Fruit fly (Drosophila melanogaster) whole organism, embryonic: Measurements from ENCODE around the gene Schip1.

Source experiments
- CG10267 ChIP-seq: fragments of 200-800 bp; sonication (Bioruptor generic); optimal IDR thresholded peaks from 2 replicates; lab custom pipeline; 2018; ENCODE audit warnings: missing biosample characterization, mild to moderate bottlenecking, missing genetic modification characterization, moderate library complexity
- CG1233 ChIP-seq: fragments of 200-800 bp; sonication (Bioruptor generic); optimal IDR thresholded peaks from 4 replicates; lab custom pipeline; 2018; ENCODE audit warnings: missing biosample characterization, mild to moderate bottlenecking, missing genetic modification characterization
- CG1529 ChIP-seq: fragments of 200-800 bp; sonication (Bioruptor generic); optimal IDR thresholded peaks from 3 replicates; lab custom pipeline; 2018; ENCODE audit warnings: missing biosample characterization, missing genetic modification characterization
- CG15696 ChIP-seq: fragments of 200-800 bp; sonication (Bioruptor generic); optimal IDR thresholded peaks from 2 replicates; lab custom pipeline; 2019; ENCODE audit warnings: missing biosample characterization, mild to moderate bottlenecking, missing genetic modification characterization, moderate library complexity
- CG1603 ChIP-seq: fragments of 200-800 bp; sonication (Bioruptor generic); optimal IDR thresholded peaks from 2 replicates; lab custom pipeline; 2019; ENCODE audit warnings: missing biosample characterization, mild to moderate bottlenecking, missing genetic modification characterization, moderate library complexity
- CG17385 ChIP-seq: fragments of 200-800 bp; sonication (Bioruptor generic); optimal IDR thresholded peaks from 3 replicates; lab custom pipeline; 2018; ENCODE audit warnings: missing biosample characterization, mild to moderate bottlenecking, missing genetic modification characterization
- CG2129 ChIP-seq: fragments of 200-800 bp; sonication (Bioruptor generic); IDR thresholded peaks from 2 replicates; pipeline ENCODE4 v1.3.6; 2022; ENCODE audit warnings: missing biosample characterization, missing genetic modification characterization; ENCODE audit not compliant: partially characterized antibody
- CG32532 ChIP-seq: fragments of 200-800 bp; sonication (Bioruptor generic); IDR thresholded peaks from 2 replicates; pipeline ENCODE4 v1.3.6; 2022; ENCODE audit warnings: missing biosample characterization, missing genetic modification characterization
- CG32767 ChIP-seq: fragments of 200-800 bp; sonication (Bioruptor generic); IDR thresholded peaks from 2 replicates; pipeline ENCODE4 v1.3.6; 2022; ENCODE audit warnings: missing biosample characterization, missing genetic modification characterization
- CG34224 ChIP-seq: fragments of 200-800 bp; sonication (Bioruptor generic); IDR thresholded peaks from 3 replicates; pipeline ENCODE4 v1.3.6; 2022; ENCODE audit warnings: missing biosample characterization, missing genetic modification characterization; ENCODE audit not compliant: partially characterized antibody
- CG4404 ChIP-seq: fragments of 200-800 bp; sonication (Bioruptor generic); IDR thresholded peaks from 2 replicates; pipeline ENCODE4 v1.3.6; 2022; ENCODE audit warnings: missing biosample characterization, missing genetic modification characterization
- CG4854 ChIP-seq: fragments of 200-800 bp; sonication (Bioruptor generic); optimal IDR thresholded peaks from 2 replicates; lab custom pipeline; 2016; ENCODE audit warnings: missing biosample characterization, missing genetic modification characterization, inconsistent platforms
- CG8089 ChIP-seq: fragments of 200-800 bp; sonication (Bioruptor generic); optimal IDR thresholded peaks from 3 replicates; lab custom pipeline; 2016; ENCODE audit warnings: missing biosample characterization, missing genetic modification characterization
- CG8290 ChIP-seq, 3 experiments: fragments of 200-800 bp; sonication (Bioruptor generic); optimal IDR thresholded peaks; 2 replicates each; lab custom pipeline; 2016 to 2019; ENCODE audit warnings: missing biosample characterization in 3 of 3, missing genetic modification characterization in 3 of 3, mild to moderate bottlenecking in 2 of 3, moderate library complexity in 1 of 3
- CG9797 ChIP-seq: fragments of 200-800 bp; sonication (Bioruptor generic); optimal IDR thresholded peaks from 3 replicates; lab custom pipeline; 2018; ENCODE audit warnings: missing biosample characterization, mild to moderate bottlenecking, missing genetic modification characterization
- Chrac-16 ChIP-seq: fragments of 200-800 bp; sonication (Bioruptor generic); optimal IDR thresholded peaks from 3 replicates; lab custom pipeline; 2016; ENCODE audit warnings: missing biosample characterization, missing genetic modification characterization
- HLHmδ ChIP-seq: fragments of 200-800 bp; sonication (Bioruptor generic); optimal IDR thresholded peaks from 2 replicates; lab custom pipeline; 2018; ENCODE audit warnings: missing biosample characterization, mild to moderate bottlenecking, missing genetic modification characterization, moderate library complexity
- Lhr ChIP-seq: fragments of 200-800 bp; sonication (Bioruptor generic); optimal IDR thresholded peaks from 3 replicates; lab custom pipeline; 2017; ENCODE audit warnings: mild to moderate bottlenecking, missing biosample characterization, missing genetic modification reagents, missing genetic modification characterization
- MBD-R2 ChIP-seq: fragments of 200-800 bp; sonication (Bioruptor generic); IDR thresholded peaks from 2 replicates; pipeline ENCODE4 v1.3.6; 2022; ENCODE audit warnings: missing biosample characterization, missing genetic modification characterization
- MESR4 ChIP-seq: fragments of 200-800 bp; sonication (Bioruptor generic); optimal IDR thresholded peaks from 2 replicates; lab custom pipeline; 2018; ENCODE audit warnings: missing biosample characterization, mild to moderate bottlenecking, missing genetic modification characterization, moderate library complexity
- Max ChIP-seq: fragments of 200-800 bp; sonication (Bioruptor generic); optimal IDR thresholded peaks from 2 replicates; lab custom pipeline; 2016; ENCODE audit warnings: missing biosample characterization, mild to moderate bottlenecking, missing genetic modification characterization
- Nf-YB ChIP-seq: fragments of 200-800 bp; sonication (Bioruptor generic); optimal IDR thresholded peaks from 3 replicates; lab custom pipeline; 2019; ENCODE audit warnings: missing biosample characterization, mild to moderate bottlenecking, missing genetic modification characterization, moderate library complexity
- Nf-YC ChIP-seq: fragments of 200-800 bp; optimal IDR thresholded peaks from 3 replicates; lab custom pipeline; 2019; ENCODE audit warnings: missing biosample characterization, mild to moderate bottlenecking, missing genetic modification characterization, moderate library complexity
- Oli ChIP-seq: fragments of 200-800 bp; sonication (Bioruptor generic); optimal IDR thresholded peaks from 2 replicates; lab custom pipeline; 2018; ENCODE audit warnings: missing biosample characterization, mild to moderate bottlenecking, missing genetic modification characterization, moderate library complexity
- Trl ChIP-seq, 3 experiments: fragments of >200 bp in 2 of 3; fragments of 200-800 bp in 1 of 3; sonication (Bioruptor generic) in 1 of 3; optimal IDR thresholded peaks; 2 replicates in 1 of 3; 3 replicates in 2 of 3; lab custom pipeline; 2016 to 2017; ENCODE audit warnings: missing biosample characterization in 1 of 3, missing genetic modification characterization in 1 of 3
- chn ChIP-seq: fragments of 200-800 bp; sonication (Bioruptor generic); optimal IDR thresholded peaks from 2 replicates; lab custom pipeline; 2016; ENCODE audit warnings: missing biosample characterization, missing genetic modification characterization
- crp ChIP-seq, 2 experiments: fragments of 200-800 bp; sonication (Bioruptor generic); optimal IDR thresholded peaks; 2 replicates in 1 of 2; 3 replicates in 1 of 2; lab custom pipeline; 2017; ENCODE audit warnings: missing biosample characterization in 2 of 2, missing genetic modification characterization in 2 of 2, mild to moderate bottlenecking in 1 of 2, moderate library complexity in 1 of 2
- dm ChIP-seq: fragments of 200-800 bp; sonication (Bioruptor generic); optimal IDR thresholded peaks from 3 replicates; lab custom pipeline; 2016; ENCODE audit warnings: missing biosample characterization, missing genetic modification characterization
- dmrt11E ChIP-seq: fragments of 200-800 bp; sonication (Bioruptor generic); optimal IDR thresholded peaks from 3 replicates; lab custom pipeline; 2018; ENCODE audit warnings: missing biosample characterization, mild to moderate bottlenecking, missing genetic modification characterization, moderate library complexity
- eve ChIP-seq, 2 experiments: fragments of >200 bp; optimal IDR thresholded peaks; 2 replicates each; lab custom pipeline; 2017; ENCODE audit warnings: missing biosample characterization in 2 of 2, missing genetic modification characterization in 2 of 2
- eyg ChIP-seq: fragments of 200-800 bp; sonication (Bioruptor generic); optimal IDR thresholded peaks from 3 replicates; lab custom pipeline; 2016; ENCODE audit warnings: missing biosample characterization, missing genetic modification characterization
- fd3F ChIP-seq: fragments of 200-800 bp; sonication (Bioruptor generic); optimal IDR thresholded peaks from 2 replicates; lab custom pipeline; 2018; ENCODE audit warnings: missing biosample characterization, mild to moderate bottlenecking, missing genetic modification characterization, moderate library complexity
- gsb-n ChIP-seq: fragments of 200-800 bp; sonication (Bioruptor generic); optimal IDR thresholded peaks from 3 replicates; lab custom pipeline; 2018; ENCODE audit warnings: missing biosample characterization, mild to moderate bottlenecking, missing genetic modification characterization
- ken ChIP-seq: fragments of 200-800 bp; sonication (Bioruptor generic); IDR thresholded peaks from 3 replicates; pipeline ENCODE4 v1.3.6; 2022; ENCODE audit warnings: missing biosample characterization, missing genetic modification characterization
- nom ChIP-seq: fragments of 200-800 bp; sonication (Bioruptor generic); optimal IDR thresholded peaks from 2 replicates; lab custom pipeline; 2017; ENCODE audit warnings: missing biosample characterization, missing genetic modification characterization, mild to moderate bottlenecking, moderate library complexity, missing genetic modification reagents
- pita ChIP-seq: fragments of 200-800 bp; sonication (Bioruptor generic); optimal IDR thresholded peaks from 2 replicates; lab custom pipeline; 2017; ENCODE audit warnings: missing biosample characterization, mild to moderate bottlenecking, missing genetic modification characterization
- pros ChIP-seq: fragments of 200-800 bp; sonication (Bioruptor generic); optimal IDR thresholded peaks from 3 replicates; lab custom pipeline; 2019; ENCODE audit warnings: missing biosample characterization, mild to moderate bottlenecking, missing genetic modification characterization, moderate library complexity
- pum ChIP-seq: fragments of 200-800 bp; sonication (Bioruptor generic); optimal IDR thresholded peaks from 2 replicates; lab custom pipeline; 2016; ENCODE audit warnings: missing biosample characterization, missing genetic modification characterization
- rib ChIP-seq: fragments of 200-800 bp; sonication (Bioruptor generic); IDR thresholded peaks from 2 replicates; pipeline ENCODE4 v1.3.6; 2022; ENCODE audit warnings: missing biosample characterization, missing genetic modification characterization
- row ChIP-seq: fragments of 200-800 bp; sonication (Bioruptor generic); IDR thresholded peaks from 3 replicates; pipeline ENCODE4 v1.3.6; 2022; ENCODE audit warnings: missing biosample characterization, missing genetic modification characterization
- seq ChIP-seq: fragments of 200-800 bp; sonication (Bioruptor generic); IDR thresholded peaks from 2 replicates; pipeline ENCODE4 v1.3.6; 2022; ENCODE audit warnings: missing biosample characterization, missing genetic modification characterization
- sisA ChIP-seq: fragments of 200-800 bp; sonication (Bioruptor generic); IDR thresholded peaks from 2 replicates; pipeline ENCODE4 v1.3.6; 2022; ENCODE audit warnings: missing biosample characterization, missing genetic modification characterization
- so ChIP-seq: fragments of 200-800 bp; sonication (Bioruptor generic); IDR thresholded peaks from 3 replicates; pipeline ENCODE4 v1.3.6; 2022; ENCODE audit warnings: missing biosample characterization, missing genetic modification characterization
- ssp ChIP-seq: fragments of 200-800 bp; sonication (Bioruptor generic); IDR thresholded peaks from 2 replicates; pipeline ENCODE4 v1.3.6; 2022; ENCODE audit warnings: missing biosample characterization, missing genetic modification characterization
- stc ChIP-seq: fragments of 200-800 bp; sonication (Bioruptor generic); IDR thresholded peaks from 2 replicates; pipeline ENCODE4 v1.3.6; 2022; ENCODE audit warnings: missing biosample characterization, missing genetic modification characterization
- ttk ChIP-seq: fragments of 200-800 bp; sonication (Bioruptor generic); IDR thresholded peaks from 2 replicates; pipeline ENCODE4 v2.1.2; 2022; ENCODE audit warnings: missing biosample characterization, missing genetic modification characterization
- unpg ChIP-seq: fragments of 200-800 bp; sonication (Bioruptor generic); optimal IDR thresholded peaks from 3 replicates; lab custom pipeline; 2018; ENCODE audit warnings: missing biosample characterization, mild to moderate bottlenecking, missing genetic modification characterization, moderate library complexity
- zfh1 ChIP-seq: fragments of 200-800 bp; sonication (Bioruptor generic); IDR thresholded peaks from 3 replicates; pipeline ENCODE4 v1.3.6; 2022; ENCODE audit warnings: missing biosample characterization, missing genetic modification characterization

Gene Schip1

dm6 chr2L:10356508-10356907 is 25.6 kb upstream of the Schip1 start, which contains the start of the genes CtsL4 and ClpP (continued):
- 0 out of 2 replicates have a peak, but pooled peaks have one; percentile 17 for TF ChIP-seq CG4404 (GFP tag; lab: Robert Waterston, UW)
- peak; percentile 95 for TF ChIP-seq MBD-R2
- TF ChIP-seq eyg: no peak
- TF ChIP-seq unpg (GFP tag; lab: Kevin White, UChicago): no peak
- peak; percentile 100 for TF ChIP-seq CG1603 (tag; lab: Kevin White, UChicago)
- TF ChIP-seq CG9797: peak; percentile 1
- TF ChIP-seq fd3F: peak; percentile 42
- TF ChIP-seq CG2129 (GFP tag; lab: Robert Waterston, UW): no peak
- TF ChIP-seq sisA (GFP tag; lab: Robert Waterston, UW): peak; percentile 32; the same call in 1 of the 2 replicates
- peak; percentile 83 for TF ChIP-seq rib (GFP tag; lab: Robert Waterston, UW)
- TF ChIP-seq dm (GFP tag; lab: Kevin White, UChicago): no peak
- peak; percentile 20 for TF ChIP-seq Max (GFP tag; lab: Kevin White, UChicago)
- TF ChIP-seq CG8089: peak; percentile 17
- TF ChIP-seq crp (GFP tag; optimal IDR thresholded peaks at IDR 0.05; lab: Kevin White, UChicago): peak; percentile 29 to 92
- no peak for TF ChIP-seq CG4854
- TF ChIP-seq CG15696 (tag; lab: Kevin White, UChicago): peak; percentile 25
- TF ChIP-seq, all 482 proteins: peak for 177

DNA sequence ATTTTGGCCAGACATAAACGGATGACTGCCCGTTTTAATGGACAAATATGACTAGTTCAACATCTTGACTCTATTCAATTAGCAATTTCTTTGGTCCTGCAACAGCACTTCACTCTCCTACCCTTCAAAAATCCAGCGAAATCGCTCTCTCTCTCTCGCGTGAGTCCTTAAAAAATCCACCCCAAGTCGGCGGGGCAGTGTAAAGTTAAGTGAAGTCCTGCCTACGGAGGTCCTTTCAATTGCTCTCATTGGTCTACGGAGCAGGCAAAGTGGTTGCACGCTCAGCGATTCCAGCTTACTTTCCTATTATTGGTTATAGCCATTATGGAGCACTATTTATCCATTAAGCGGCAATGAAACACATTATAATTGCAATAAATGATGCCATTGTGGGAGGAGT is 23.0 kb upstream of the Schip1 start, which contains the start of gene CG34367:
Gene CG34367, minus strand, starts transcription at position 35 of the 400 bp plus-strand sequence.
- peak; percentile 96 for TF ChIP-seq Nf-YB (GFP tag; lab: Kevin White, UChicago)
- TF ChIP-seq seq (GFP tag; lab: Robert Waterston, UW): peak; percentile 67; the same call in 1 of the 2 replicates
- no peak for TF ChIP-seq CG32532 (GFP tag; lab: Robert Waterston, UW)
- TF ChIP-seq Nf-YC (tag; lab: Kevin White, UChicago): peak; percentile 97
- TF ChIP-seq Trl (optimal IDR thresholded peaks at IDR 0.05; lab: Kevin White, UChicago): peak; percentile 45 to 50
- TF ChIP-seq Trl (GFP tag; optimal IDR thresholded peaks at IDR 0.05; lab: Kevin White, UChicago): no peak
- no peak for TF ChIP-seq CG8290 (GFP tag; optimal IDR thresholded peaks at IDR 0.05; lab: Kevin White, UChicago)
- TF ChIP-seq CG8290 (tag; optimal IDR thresholded peaks at IDR 0.05; lab: Kevin White, UChicago): no peak
- TF ChIP-seq pros: peak; percentile 86
- no peak for TF ChIP-seq CG1233
- TF ChIP-seq ssp (GFP tag; lab: Robert Waterston, UW): no peak
- TF ChIP-seq, all 482 proteins: peak for 5

DNA sequence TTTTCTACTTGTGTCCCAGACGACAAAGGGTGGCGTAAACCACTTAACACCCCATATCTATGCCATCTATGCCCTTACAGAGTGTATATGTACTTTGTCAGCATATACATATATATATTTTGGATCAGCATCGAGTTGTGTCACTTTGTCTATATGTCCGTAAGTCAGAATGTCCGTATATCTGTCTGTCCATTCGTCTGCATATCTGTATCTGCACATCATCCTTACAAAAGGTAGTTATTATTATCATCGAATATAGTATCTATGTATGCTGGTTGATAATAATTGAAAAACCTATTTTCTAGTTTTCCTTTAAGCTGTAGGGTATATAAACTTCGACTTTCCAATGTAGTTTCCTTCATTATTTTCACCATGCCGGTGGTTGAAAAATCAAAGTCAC is 20.2 kb upstream of the Schip1 start:
- TF ChIP-seq chn (peak; percentile 3), Lhr (GFP tag; lab: Kevin White, UChicago) (peak; percentile 6), ttk (GFP tag; lab: Robert Waterston, UW) (no peak), pita (no peak), so (GFP tag; lab: Robert Waterston, UW) (no peak), Chrac-16 (no peak), HLHmδ (no peak), CG1529 (GFP tag; lab: Kevin White, UChicago) (peak; percentile 20), ken (GFP tag; lab: Robert Waterston, UW) (no peak), CG32767 (GFP tag; lab: Robert Waterston, UW) (no peak), MESR4 (GFP tag; lab: Kevin White, UChicago) (no peak), nom (GFP tag; lab: Kevin White, UChicago) (no peak), pum (GFP tag; lab: Kevin White, UChicago) (peak; percentile 14), eve (GFP tag; optimal IDR thresholded peaks at IDR 0.05; lab: Kevin White, UChicago) (no peak), CG10267 (tag; lab: Kevin White, UChicago) (peak; percentile 25), row (GFP tag; lab: Robert Waterston, UW) (peak; percentile 55), Oli (tag; lab: Kevin White, UChicago) (peak; percentile 25), stc (GFP tag; lab: Robert Waterston, UW) (no peak), CG17385 (GFP tag; lab: Kevin White, UChicago) (no peak), dmrt11E (peak; percentile 65), CG34224 (GFP tag; lab: Robert Waterston, UW) (no peak), gsb-n (tag; lab: Kevin White, UChicago) (peak; percentile 12), zfh1 (GFP tag; lab: Robert Waterston, UW) (no peak)
